Worm (Caenorhabditis elegans): ENCODE measurements around the gene abu-10.
A peak's percentile ranks its signal among the peaks of the same experiment; 100 is the strongest.

abu-10 gene

ce11 chrX:3797882-3798281 lies at the start of gene abu-10:
TSS of gene abu-10 (plus strand) at chrX:3798182.
- TF ChIP-seq pqm-1 (tag; optimal IDR thresholded peaks at IDR 0.05) (no peak), madf-9 (GFP tag; conservative IDR thresholded peaks at IDR 0.05) (no peak), nhr-237 (tag; optimal IDR thresholded peaks at IDR 0.05) (no peak), tra-1 (GFP tag; IDR thresholded peaks at IDR 0.05) (no peak), zag-1 (tag; optimal IDR thresholded peaks at IDR 0.05) (no peak), nhr-42 (GFP tag; IDR thresholded peaks at IDR 0.05) (no peak), snpc-4 (tag; optimal IDR thresholded peaks at IDR 0.05) (no peak), mes-2 (tag; optimal IDR thresholded peaks at IDR 0.05; ENCODE audit: poor library complexity, severe bottlenecking) (no peak), daf-16 (GFP tag; optimal IDR thresholded peaks at IDR 0.05) (no peak), daf-16 (tag; optimal IDR thresholded peaks at IDR 0.05) (no peak), set-16 (GFP tag; IDR thresholded peaks at IDR 0.05) (no peak), egl-43 (GFP tag; IDR thresholded peaks at IDR 0.05) (no peak), jun-1 (tag; optimal IDR thresholded peaks at IDR 0.05) (no peak), ces-1 (GFP tag; optimal IDR thresholded peaks at IDR 0.05) (no peak), nhr-28 (tag; optimal IDR thresholded peaks at IDR 0.05) (no peak), snpc-1.2 (GFP tag; IDR thresholded peaks at IDR 0.05) (no peak), nhr-102 (tag; optimal IDR thresholded peaks at IDR 0.05) (no peak), duxl-1 (tag; optimal IDR thresholded peaks at IDR 0.05; ENCODE audit: poor library complexity) (no peak), ceh-20 (GFP tag; IDR thresholded peaks at IDR 0.05) (no peak)

- TF ChIP-seq tra-1 (GFP tag; IDR thresholded peaks at IDR 0.05) (no peak), set-16 (GFP tag; IDR thresholded peaks at IDR 0.05) (peak; percentile 69; the same call in 1 of the 2 replicates)
Measured at ce11 chrX:3751370-3751769, 46.6 kb upstream of the abu-10 start.

ce11 chrX:3752443-3752842 lies 45.5 kb upstream of the abu-10 start:
- no peak for TF ChIP-seq lin-15B (tag; optimal IDR thresholded peaks at IDR 0.05)
- no peak for TF ChIP-seq unc-130 (GFP tag; optimal IDR thresholded peaks at IDR 0.05)
- peak; percentile 94 for TF ChIP-seq set-16 (GFP tag; IDR thresholded peaks at IDR 0.05)
- TF ChIP-seq aha-1 (tag) = peak; percentile 40
- no peak for TF ChIP-seq lim-7 (GFP tag; IDR thresholded peaks at IDR 0.05)
- no peak for TF ChIP-seq nhr-102 (tag; optimal IDR thresholded peaks at IDR 0.05)

ce11 chrX:3755753-3756152 lies 42.2 kb upstream of the abu-10 start:
- no peak for TF ChIP-seq rbr-2 (tag; optimal IDR thresholded peaks at IDR 0.05)
- no peak for TF ChIP-seq zag-1 (tag; optimal IDR thresholded peaks at IDR 0.05)
- no peak for TF ChIP-seq aly-2 (tag; optimal IDR thresholded peaks at IDR 0.05)

- TF ChIP-seq pha-4 (GFP tag; IDR thresholded peaks at IDR 0.05) (no peak), pha-4 (tag; optimal IDR thresholded peaks at IDR 0.05) (no peak), fkh-10 (GFP tag; optimal IDR thresholded peaks at IDR 0.05) (no peak), T20F7.1 (GFP tag; optimal IDR thresholded peaks at IDR 0.05) (no peak), zip-2 (tag; optimal IDR thresholded peaks at IDR 0.05) (no peak), lin-1 (GFP tag; IDR thresholded peaks at IDR 0.05) (no peak), daf-16 (GFP tag; optimal IDR thresholded peaks at IDR 0.05) (no peak), daf-16 (tag; optimal IDR thresholded peaks at IDR 0.05) (no peak), mdl-1 (tag; optimal IDR thresholded peaks at IDR 0.05) (no peak), ceh-44 (GFP tag; IDR thresholded peaks at IDR 0.05) (no peak), nhr-77 (tag; optimal IDR thresholded peaks at IDR 0.05) (no peak), dpl-1 (GFP tag; optimal IDR thresholded peaks at IDR 0.05) (no peak), lim-7 (GFP tag; IDR thresholded peaks at IDR 0.05) (no peak), nhr-102 (tag; optimal IDR thresholded peaks at IDR 0.05) (no peak), nhr-25 (tag; optimal IDR thresholded peaks at IDR 0.05; ENCODE audit: borderline replicate concordance, insufficient read depth) (no peak)
Measured at ce11 chrX:3756238-3756637, 41.7 kb upstream of the abu-10 start.
